Worm (Caenorhabditis elegans): ENCODE measurements around the gene K11E4.6.

- TF ChIP-seq lin-11 (tag; optimal IDR thresholded peaks at IDR 0.05) (no peak), gmeb-1 (tag; optimal IDR thresholded peaks at IDR 0.05) (no peak), ztf-11 (tag; optimal IDR thresholded peaks at IDR 0.05) (no peak), lin-13 (GFP tag; optimal IDR thresholded peaks at IDR 0.05) (no peak)
Measured at ce11 chrX:13676892-13677291, 47.6 kb upstream of the K11E4.6 start, which contains the start of gene gck-4.

All from whole organism, L2 larva.